Worm (Caenorhabditis elegans) whole organism, late embryonic: ENCODE results near the gene nhr-78.

Experiments
- C08G9.2 ChIP-seq: sonication (generic microtip); optimal IDR thresholded peaks from 2 replicates; lab custom pipeline; 2016; ENCODE audit warnings: mild to moderate bottlenecking, missing genetic modification characterization, moderate library complexity, missing compliant biosample characterization
- F13H6.1 ChIP-seq: sonication (generic microtip); optimal IDR thresholded peaks from 2 replicates; lab custom pipeline; 2016; ENCODE audit warnings: missing genetic modification characterization, missing compliant biosample characterization
- T23F11.4 ChIP-seq: fragments of 200-800 bp; sonication (Bioruptor generic); optimal IDR thresholded peaks from 2 replicates; lab custom pipeline; 2018; ENCODE audit warnings: mild to moderate bottlenecking, missing genetic modification characterization, missing compliant biosample characterization
- Y22D7AL.16 ChIP-seq: sonication (generic microtip); optimal IDR thresholded peaks from 2 replicates; lab custom pipeline; 2016; ENCODE audit warnings: missing genetic modification characterization, missing compliant biosample characterization
- ahr-1 ChIP-seq: sonication (generic microtip); optimal IDR thresholded peaks from 2 replicates; lab custom pipeline; 2016; ENCODE audit warnings: missing genetic modification characterization, missing compliant biosample characterization
- ceh-14 ChIP-seq: sonication (generic microtip); optimal IDR thresholded peaks from 2 replicates; lab custom pipeline; 2016; ENCODE audit warnings: missing genotype, missing genetic modification characterization, missing compliant biosample characterization
- ceh-18 ChIP-seq: sonication (generic microtip); optimal IDR thresholded peaks from 2 replicates; lab custom pipeline; 2016; ENCODE audit warnings: missing genetic modification characterization, missing compliant biosample characterization
- ceh-2 ChIP-seq: sonication (generic microtip); optimal IDR thresholded peaks from 2 replicates; lab custom pipeline; 2016; ENCODE audit warnings: missing genotype, missing genetic modification characterization, missing compliant biosample characterization
- ceh-24 ChIP-seq: sonication (generic microtip); optimal IDR thresholded peaks from 2 replicates; lab custom pipeline; 2016; ENCODE audit warnings: mild to moderate bottlenecking, missing genetic modification characterization, missing compliant biosample characterization
- ceh-31 ChIP-seq: sonication (generic microtip); optimal IDR thresholded peaks from 2 replicates; lab custom pipeline; 2016; ENCODE audit warnings: missing genetic modification characterization, missing compliant biosample characterization
- ceh-45 ChIP-seq: fragments of 200-800 bp; sonication (Bioruptor generic); IDR thresholded peaks from 2 replicates; pipeline ENCODE4 v1.3.6; 2022; ENCODE audit warnings: missing genetic modification reagents, missing genetic modification characterization, missing compliant biosample characterization
- ceh-48 ChIP-seq: sonication (generic microtip); optimal IDR thresholded peaks from 2 replicates; lab custom pipeline; 2016; ENCODE audit warnings: missing genetic modification characterization, inconsistent platforms, missing compliant biosample characterization
- ceh-6 ChIP-seq: fragments of 200-800 bp; sonication (Bioruptor generic); optimal IDR thresholded peaks from 2 replicates; lab custom pipeline; 2018; ENCODE audit warnings: mild to moderate bottlenecking, missing genetic modification characterization, missing compliant biosample characterization
- dmd-4 ChIP-seq: sonication (generic microtip); optimal IDR thresholded peaks from 2 replicates; lab custom pipeline; 2016; ENCODE audit warnings: borderline replicate concordance, missing genetic modification characterization, missing compliant biosample characterization
- dve-1 ChIP-seq: sonication (generic microtip); optimal IDR thresholded peaks from 2 replicates; lab custom pipeline; 2017; ENCODE audit warnings: antibody characterized with exemption, mild to moderate bottlenecking, missing genetic modification characterization, missing compliant biosample characterization
- elt-2 ChIP-seq: sonication (generic microtip); optimal IDR thresholded peaks from 2 replicates; lab custom pipeline; 2016; ENCODE audit warnings: missing genetic modification reagents, missing genetic modification characterization, missing compliant biosample characterization
- eyg-1 ChIP-seq: sonication (generic microtip); optimal IDR thresholded peaks from 2 replicates; lab custom pipeline; 2016; ENCODE audit warnings: missing genotype, missing genetic modification characterization, missing compliant biosample characterization
- fax-1 ChIP-seq: sonication (generic microtip); optimal IDR thresholded peaks from 2 replicates; lab custom pipeline; 2016; ENCODE audit warnings: missing genotype, missing genetic modification characterization, missing compliant biosample characterization
- gmeb-2 ChIP-seq: sonication (generic microtip); optimal IDR thresholded peaks from 2 replicates; lab custom pipeline; 2016; ENCODE audit warnings: missing genetic modification characterization, inconsistent platforms, missing compliant biosample characterization
- hlh-15 ChIP-seq: sonication (generic microtip); optimal IDR thresholded peaks from 2 replicates; lab custom pipeline; 2016; ENCODE audit warnings: missing genetic modification characterization, missing compliant biosample characterization
- hlh-30 ChIP-seq: sonication (generic microtip); optimal IDR thresholded peaks from 2 replicates; lab custom pipeline; 2017; ENCODE audit warnings: antibody characterized with exemption, missing genetic modification characterization, missing compliant biosample characterization; ENCODE audit not compliant: insufficient read depth
- lim-6 ChIP-seq: sonication (generic microtip); optimal IDR thresholded peaks from 2 replicates; lab custom pipeline; 2016; ENCODE audit warnings: missing genetic modification characterization, missing compliant biosample characterization
- lin-11 ChIP-seq: fragments of 200-800 bp; sonication (Bioruptor generic); optimal IDR thresholded peaks from 2 replicates; lab custom pipeline; 2018; ENCODE audit warnings: mild to moderate bottlenecking, missing genetic modification characterization, missing compliant biosample characterization
- madf-2 ChIP-seq: sonication (generic microtip); optimal IDR thresholded peaks from 2 replicates; lab custom pipeline; 2017; ENCODE audit warnings: missing genetic modification characterization, missing compliant biosample characterization
- mec-3 ChIP-seq: sonication (generic microtip); optimal IDR thresholded peaks from 2 replicates; lab custom pipeline; 2016; ENCODE audit warnings: borderline replicate concordance, missing genetic modification characterization, missing compliant biosample characterization
- nfya-1 ChIP-seq: sonication (generic microtip); optimal IDR thresholded peaks from 2 replicates; lab custom pipeline; 2017; ENCODE audit warnings: missing genetic modification characterization, mild to moderate bottlenecking, missing compliant biosample characterization, antibody characterized with exemption, moderate library complexity
- nhr-11 ChIP-seq: fragments of 150-350 bp; optimal IDR thresholded peaks from 2 replicates; lab custom pipeline; 2014; ENCODE audit warnings: missing biosample characterization, missing genetic modification characterization
- npax-4 ChIP-seq: sonication (generic microtip); optimal IDR thresholded peaks from 2 replicates; lab custom pipeline; 2016; ENCODE audit warnings: missing genetic modification characterization, missing compliant biosample characterization
- odd-2 ChIP-seq: sonication (generic microtip); optimal IDR thresholded peaks from 2 replicates; lab custom pipeline; 2017; ENCODE audit warnings: antibody characterized with exemption, mild to moderate bottlenecking, missing genetic modification characterization, missing compliant biosample characterization
- pha-2 ChIP-seq: sonication (generic microtip); optimal IDR thresholded peaks from 2 replicates; lab custom pipeline; 2017; ENCODE audit warnings: mild to moderate bottlenecking, missing genetic modification characterization, missing compliant biosample characterization
- pha-4 ChIP-seq: fragments of 150-350 bp; optimal IDR thresholded peaks from 2 replicates; lab custom pipeline; 2018; ENCODE audit warnings: missing biosample characterization, missing genetic modification reagents, missing genetic modification characterization
- pqm-1 ChIP-seq: sonication (generic microtip); optimal IDR thresholded peaks from 2 replicates; lab custom pipeline; 2016; ENCODE audit warnings: missing genetic modification characterization, missing compliant biosample characterization
- pros-1 ChIP-seq: fragments of 150-350 bp; optimal IDR thresholded peaks from 2 replicates; lab custom pipeline; 2014; ENCODE audit warnings: missing biosample characterization, missing genetic modification reagents, missing genetic modification characterization
- ref-2 ChIP-seq: sonication (generic microtip); optimal IDR thresholded peaks from 2 replicates; lab custom pipeline; 2016; ENCODE audit warnings: missing genetic modification characterization, missing compliant biosample characterization
- rnt-1 ChIP-seq: sonication (generic microtip); optimal IDR thresholded peaks from 2 replicates; lab custom pipeline; 2016; ENCODE audit warnings: missing genetic modification characterization, missing compliant biosample characterization
- sox-4 ChIP-seq: sonication (generic microtip); optimal IDR thresholded peaks from 2 replicates; lab custom pipeline; 2017; ENCODE audit warnings: mild to moderate bottlenecking, missing genetic modification characterization, inconsistent platforms, missing compliant biosample characterization
- tbx-2 ChIP-seq: sonication (generic microtip); optimal IDR thresholded peaks from 2 replicates; lab custom pipeline; 2016; ENCODE audit warnings: missing genetic modification characterization, missing compliant biosample characterization
- tbx-7 ChIP-seq: sonication (generic microtip); optimal IDR thresholded peaks from 2 replicates; lab custom pipeline; 2016; ENCODE audit warnings: missing genotype, missing genetic modification characterization, missing compliant biosample characterization
- ttx-3 ChIP-seq: sonication (generic microtip); optimal IDR thresholded peaks from 2 replicates; lab custom pipeline; 2016; ENCODE audit warnings: missing genetic modification reagents, missing genetic modification characterization, missing compliant biosample characterization
- unc-3 ChIP-seq, 2 experiments: fragments of 200-800 bp in 1 of 2; sonication (Bioruptor generic) in 1 of 2; sonication (generic microtip) in 1 of 2; conservative IDR thresholded peaks in 1 of 2; optimal IDR thresholded peaks in 1 of 2; 2 replicates each; pipeline versions ENCODE4 v1.3.6 to Lab custom; 2016 to 2022; ENCODE audit warnings: missing compliant biosample characterization in 2 of 2, missing genetic modification characterization in 2 of 2, missing genetic modification reagents in 1 of 2
- ztf-16 ChIP-seq: sonication (generic microtip); optimal IDR thresholded peaks from 2 replicates; lab custom pipeline; 2017; ENCODE audit warnings: missing genetic modification characterization, missing compliant biosample characterization

The nhr-78 gene

DNA sequence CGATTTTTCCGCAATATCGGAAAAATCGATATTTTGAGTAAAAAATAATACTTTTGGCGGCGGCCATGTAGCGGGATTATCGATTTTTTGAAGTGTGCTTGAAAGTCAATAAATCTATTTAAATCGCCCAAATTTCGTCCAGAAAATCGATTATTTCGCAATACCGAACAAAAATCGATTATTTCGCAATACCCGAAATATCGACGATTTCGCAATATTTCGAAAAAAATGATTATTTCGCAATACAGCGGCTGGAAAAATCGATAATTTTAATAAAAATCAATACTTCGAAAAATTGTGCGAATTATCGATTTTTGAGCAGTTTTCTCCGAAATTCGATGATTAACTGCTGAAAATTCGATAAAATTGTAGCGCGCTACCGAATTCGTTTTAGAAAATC lies 40.4 kb upstream of the nhr-78 start:
- TF ChIP-seq elt-2 (tag; lab: Kevin White, UChicago), result no peak

DNA sequence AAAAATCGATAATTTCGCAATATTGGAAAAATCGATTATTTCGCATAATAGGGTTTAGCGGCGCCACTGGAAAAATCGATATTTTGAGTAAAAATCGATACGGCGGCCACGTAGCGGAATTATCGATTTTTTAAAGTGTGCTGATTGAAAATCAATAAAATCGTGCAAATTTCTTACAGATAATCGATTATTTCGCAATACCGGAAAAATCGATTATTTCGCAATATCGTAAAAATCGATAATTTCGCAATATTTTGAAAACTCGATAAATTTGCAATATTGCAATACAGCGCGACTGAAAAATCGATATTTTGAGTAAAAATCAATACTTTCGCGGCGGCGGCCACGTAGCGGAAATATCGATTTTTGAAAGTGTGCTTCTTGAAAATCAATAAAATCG lies 40.0 kb upstream of the nhr-78 start:
- peak; percentile 40 for TF ChIP-seq ceh-48 (tag; lab: Kevin White, UChicago)
- TF ChIP-seq ahr-1 (tag; lab: Kevin White, UChicago), result no peak

DNA sequence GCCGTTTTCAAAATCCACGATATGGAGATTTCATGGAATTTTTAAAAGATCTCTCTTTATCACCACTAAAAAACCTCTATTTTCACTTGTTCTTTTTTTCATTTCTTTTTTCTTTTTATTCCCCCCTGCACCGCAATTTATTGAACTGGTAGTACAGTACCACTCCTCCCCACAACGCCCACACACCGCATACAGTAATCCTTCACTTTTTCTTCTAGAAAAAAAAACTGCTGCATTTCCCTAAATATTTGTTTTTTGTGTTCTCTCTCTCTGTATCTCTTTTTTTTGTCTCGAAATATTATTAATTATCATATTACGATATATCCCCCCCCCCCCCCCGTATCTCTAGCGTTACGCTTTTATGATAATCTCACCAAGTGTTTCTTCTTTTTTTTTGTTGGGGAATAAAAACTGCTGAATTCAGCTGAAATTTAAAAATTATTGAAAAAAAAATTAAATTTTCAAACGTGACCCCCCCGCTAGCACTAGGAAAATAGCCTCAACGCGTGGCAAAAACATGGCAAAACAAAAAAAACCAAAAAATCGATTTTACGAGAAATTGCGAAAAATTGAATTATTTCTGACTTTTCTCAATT lies 39.2 kb upstream of the nhr-78 start, which contains the start of gene Y24D9B.1:
TSS of gene Y24D9B.1 (plus strand) at position 546 of the 596 bp plus-strand sequence.
- no peak for TF ChIP-seq sox-4 (tag; lab: Kevin White, UChicago)
- TF ChIP-seq odd-2 (tag; lab: Kevin White, UChicago), result no peak
- TF ChIP-seq lim-6 (tag; lab: Kevin White, UChicago), result no peak
- TF ChIP-seq ref-2, result no peak
- no peak for TF ChIP-seq pha-2 (tag; lab: Kevin White, UChicago)
- no peak for TF ChIP-seq ceh-6 (GFP tag; lab: Kevin White, UChicago)
- TF ChIP-seq lin-11 (tag; lab: Kevin White, UChicago), result no peak
- TF ChIP-seq ceh-14, result no peak
- no peak for TF ChIP-seq pha-4 (tag; lab: Kevin White, UChicago)
- TF ChIP-seq ceh-31 (tag; lab: Kevin White, UChicago), result no peak
- no peak for TF ChIP-seq ahr-1 (tag; lab: Kevin White, UChicago)
- TF ChIP-seq rnt-1, result no peak
- TF ChIP-seq F13H6.1 (tag; lab: Kevin White, UChicago), result no peak
- no peak for TF ChIP-seq ceh-24 (tag; lab: Kevin White, UChicago)
- no peak for TF ChIP-seq ceh-2 (tag; lab: Kevin White, UChicago)
- TF ChIP-seq tbx-2 (tag; lab: Kevin White, UChicago), result no peak

DNA sequence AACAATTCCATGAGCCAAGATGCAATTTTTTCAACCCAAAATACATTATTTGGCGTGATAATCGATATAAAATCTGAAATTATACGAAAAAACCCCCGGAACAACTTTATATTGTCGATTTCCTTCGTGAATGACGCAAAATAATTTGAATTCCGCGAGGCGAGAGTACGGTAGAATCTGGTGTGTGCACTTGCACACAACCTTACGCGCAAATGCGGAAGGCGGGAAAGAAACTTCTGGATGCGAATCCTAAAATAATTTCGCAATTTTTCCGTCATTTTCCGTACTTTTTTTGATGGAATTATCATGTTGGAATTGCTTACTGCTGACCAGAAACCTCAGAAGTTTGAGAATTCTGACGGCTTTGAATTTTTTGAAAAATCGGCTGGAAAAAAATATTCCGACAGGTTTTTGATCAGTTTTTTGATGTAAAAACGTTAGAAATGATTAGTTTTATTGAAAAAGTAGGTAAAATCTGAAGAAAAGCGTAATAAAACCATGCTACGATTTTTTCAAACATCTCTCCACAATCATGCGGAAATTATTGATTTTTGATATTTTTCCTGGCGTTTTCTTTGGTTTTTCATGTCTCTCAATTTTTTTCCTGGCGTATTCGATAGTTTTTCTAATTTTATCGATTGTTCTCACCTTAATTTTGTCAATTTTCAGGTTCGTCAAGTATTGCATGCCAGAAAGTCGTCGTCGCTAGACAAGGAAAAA lies 29.7 kb upstream of the nhr-78 start, which contains the start of gene set-9:
TSS of gene set-9 (plus strand) at position 670 of the 720 bp plus-strand sequence.
- no peak for TF ChIP-seq elt-2 (tag; lab: Kevin White, UChicago)
- TF ChIP-seq nfya-1, result no peak
- TF ChIP-seq gmeb-2 (tag; lab: Kevin White, UChicago), result no peak
- TF ChIP-seq npax-4 (tag; lab: Kevin White, UChicago), result no peak
- TF ChIP-seq dmd-4, result no peak
- TF ChIP-seq eyg-1 (tag; lab: Kevin White, UChicago), result no peak
- TF ChIP-seq hlh-15 (tag; lab: Kevin White, UChicago), result no peak
- no peak for TF ChIP-seq pqm-1 (tag; lab: Kevin White, UChicago)
- no peak for TF ChIP-seq ceh-6 (GFP tag; lab: Kevin White, UChicago)
- TF ChIP-seq ttx-3 (tag; lab: Kevin White, UChicago), result no peak
- no peak for TF ChIP-seq tbx-7 (tag; lab: Kevin White, UChicago)
- TF ChIP-seq madf-2, result no peak

DNA sequence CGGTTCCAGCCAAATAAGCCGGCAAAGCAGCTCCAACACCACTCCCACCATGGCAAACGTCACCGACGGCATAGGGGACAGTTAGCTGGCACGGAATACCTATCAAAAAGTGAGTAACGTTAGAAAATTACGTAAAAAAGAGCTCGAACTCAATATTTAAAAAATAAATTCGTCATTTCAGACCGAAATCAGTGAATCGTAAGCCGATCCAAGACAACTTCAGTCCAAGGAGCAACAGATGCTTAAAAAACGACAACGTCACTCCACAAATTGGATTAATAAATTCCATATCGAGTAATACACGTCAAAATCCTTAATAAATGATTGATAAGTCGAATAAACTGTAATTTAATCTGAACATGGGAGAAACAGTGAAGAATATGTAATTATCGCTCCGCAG lies 28.6 kb upstream of the nhr-78 start:
- no peak for TF ChIP-seq nfya-1
- TF ChIP-seq T23F11.4 (GFP tag; lab: Kevin White, UChicago), result no peak
- no peak for TF ChIP-seq C08G9.2 (tag; lab: Kevin White, UChicago)
- no peak for TF ChIP-seq ztf-16 (tag; lab: Kevin White, UChicago)
- TF ChIP-seq pros-1, result no peak
- TF ChIP-seq ceh-48 (tag; lab: Kevin White, UChicago), result no peak
- no peak for TF ChIP-seq fax-1 (tag; lab: Kevin White, UChicago)
- no peak for TF ChIP-seq dmd-4
- no peak for TF ChIP-seq ceh-45 (GFP tag; lab: Robert Waterston, UW)
- no peak for TF ChIP-seq unc-3 (GFP tag; conservative IDR thresholded peaks at IDR 0.05; lab: Robert Waterston, UW)
- no peak for TF ChIP-seq unc-3 (tag; optimal IDR thresholded peaks at IDR 0.05; lab: Kevin White, UChicago)
- TF ChIP-seq nhr-11 (tag; lab: Kevin White, UChicago), result no peak
- TF ChIP-seq ttx-3 (tag; lab: Kevin White, UChicago), result no peak
- no peak for TF ChIP-seq Y22D7AL.16 (tag; lab: Kevin White, UChicago)
- TF ChIP-seq lim-6 (tag; lab: Kevin White, UChicago), result no peak
- no peak for TF ChIP-seq dve-1 (tag; lab: Kevin White, UChicago)
- TF ChIP-seq hlh-30, result no peak
- no peak for TF ChIP-seq ceh-2 (tag; lab: Kevin White, UChicago)
- no peak for TF ChIP-seq mec-3
- TF ChIP-seq ceh-18, result no peak
